Worm (Caenorhabditis elegans): ENCODE measurements around the gene idpc-2.

DNA sequence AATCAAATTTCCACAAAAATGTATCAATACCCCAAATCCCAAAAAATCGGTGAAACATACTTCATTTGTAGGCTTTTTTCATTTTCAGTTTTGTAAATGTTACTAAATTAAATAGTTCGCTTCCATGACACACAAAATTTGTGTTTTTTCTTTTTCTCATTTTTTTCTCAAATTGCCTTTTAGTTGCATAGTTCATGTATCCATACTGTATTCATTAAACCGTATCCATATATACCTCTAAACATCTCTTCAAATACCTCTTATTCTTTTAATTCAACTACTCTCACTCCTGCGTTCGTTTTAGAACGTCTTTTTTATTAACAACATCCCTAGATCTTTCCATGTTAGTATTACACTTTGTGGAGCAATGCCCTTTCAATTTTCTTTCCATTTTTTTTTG, 49.6 kb upstream of the idpc-2 start:
- TF ChIP-seq aly-2 (tag; optimal IDR thresholded peaks at IDR 0.05) (no peak), nhr-11 (tag; optimal IDR thresholded peaks at IDR 0.05) (no peak)
